3 worm cellular contexts compared by ENCODE assay signal in the genomic region with DNA sequence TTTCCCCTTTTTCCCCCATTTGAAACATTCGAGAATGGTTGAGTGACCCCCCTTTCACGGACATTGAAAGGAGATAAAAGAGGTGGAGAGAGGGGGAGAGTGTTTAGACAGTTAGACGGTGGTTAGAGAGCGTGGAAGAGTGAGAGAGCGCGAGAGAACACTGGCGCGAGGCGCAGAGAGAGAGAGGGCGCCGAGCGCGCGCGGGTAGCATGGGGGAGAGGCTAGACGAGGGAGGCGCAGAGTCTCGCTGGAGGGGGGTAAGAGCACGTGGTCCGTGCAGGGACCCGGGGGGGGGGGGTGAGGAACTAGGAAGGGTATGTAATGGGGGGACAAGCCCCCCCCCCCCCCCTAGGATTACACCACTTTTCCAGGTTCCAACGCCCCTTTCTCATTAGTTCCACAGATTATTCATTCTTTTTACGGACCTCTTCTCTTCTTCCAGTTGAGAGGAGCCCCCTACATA.
TF ChIP-seq lines count a peak whose summit lies in the region.

No protein-coding gene starts in this region.

TF ChIP-seq in whole organism, L1 larva, 84 proteins besides CTCF, POLR2A, EP300 and RAD21 (continued from another document and continues in another):
- TF ChIP-seq zag-1 (tag; optimal IDR thresholded peaks at IDR 0.05; lab: Kevin White, UChicago), result peak; percentile 28
- TF ChIP-seq hlh-4 (tag; optimal IDR thresholded peaks at IDR 0.05; lab: Kevin White, UChicago), result no peak
- peak; percentile 93 for TF ChIP-seq blmp-1 (tag; optimal IDR thresholded peaks at IDR 0.05; lab: Kevin White, UChicago)
- peak; percentile 73 to 95 for TF ChIP-seq ztf-11 (tag; optimal IDR thresholded peaks at IDR 0.05; lab: Kevin White, UChicago)
- peak; percentile 54 for TF ChIP-seq vab-15 (tag; optimal IDR thresholded peaks at IDR 0.05; lab: Kevin White, UChicago)
- TF ChIP-seq fkh-8 (tag; optimal IDR thresholded peaks at IDR 0.05; lab: Kevin White, UChicago), result peak; percentile 97
- peak; percentile 94 for TF ChIP-seq snu-23 (GFP tag; optimal IDR thresholded peaks at IDR 0.05; lab: Kevin White, UChicago)
- peak in 3 of 6 experiments; percentile 73 to 95 (median 93) for TF ChIP-seq elt-3 (tag; optimal IDR thresholded peaks at IDR 0.05; lab: Kevin White, UChicago)
- TF ChIP-seq elt-2 (tag; optimal IDR thresholded peaks at IDR 0.05; lab: Kevin White, UChicago), result peak; percentile 93
- TF ChIP-seq nhr-12 (tag; optimal IDR thresholded peaks at IDR 0.05; lab: Kevin White, UChicago), result peak; percentile 46
- TF ChIP-seq ceh-63 (GFP tag; optimal IDR thresholded peaks at IDR 0.05; lab: Kevin White, UChicago), result peak; percentile 45
- no peak for TF ChIP-seq Y116A8C.19 (tag; optimal IDR thresholded peaks at IDR 0.05; lab: Kevin White, UChicago; ENCODE audit: borderline replicate concordance)
- TF ChIP-seq F16B12.6 (tag; optimal IDR thresholded peaks at IDR 0.05; lab: Kevin White, UChicago), result peak; percentile 38
- TF ChIP-seq nhr-90 (tag; optimal IDR thresholded peaks at IDR 0.05; lab: Kevin White, UChicago; ENCODE audit: poor library complexity), result peak; percentile 96
- TF ChIP-seq mep-1 (tag; optimal IDR thresholded peaks at IDR 0.05; lab: Kevin White, UChicago), result peak; percentile 92
- peak; percentile 96 for TF ChIP-seq ceh-88 (GFP tag; IDR thresholded peaks at IDR 0.05; lab: Robert Waterston, UW)
- peak; percentile 100 for TF ChIP-seq ceh-8 (GFP tag; optimal IDR thresholded peaks at IDR 0.05; lab: Kevin White, UChicago)
- TF ChIP-seq lir-3 (tag; optimal IDR thresholded peaks at IDR 0.05; lab: Kevin White, UChicago; ENCODE audit: poor library complexity), result peak; percentile 79
- TF ChIP-seq pqm-1 (tag; optimal IDR thresholded peaks at IDR 0.05; lab: Kevin White, UChicago), result no peak
- peak; percentile 100 for TF ChIP-seq grh-1 (GFP tag; IDR thresholded peaks at IDR 0.05; lab: Robert Waterston, UW)
- peak; percentile 99 for TF ChIP-seq mab-9 (GFP tag; IDR thresholded peaks at IDR 0.05; lab: Robert Waterston, UW)
- TF ChIP-seq nhr-11 (tag; optimal IDR thresholded peaks at IDR 0.05; lab: Kevin White, UChicago), result peak; percentile 90
- peak; percentile 87 for TF ChIP-seq unc-62 (GFP tag; optimal IDR thresholded peaks at IDR 0.05; lab: Kevin White, UChicago)
- peak; percentile 42 for TF ChIP-seq fkh-4 (tag; optimal IDR thresholded peaks at IDR 0.05; lab: Kevin White, UChicago; ENCODE audit: borderline replicate concordance)
- no peak for TF ChIP-seq unc-30 (tag; optimal IDR thresholded peaks at IDR 0.05; lab: Kevin White, UChicago)
- TF ChIP-seq lin-35 (GFP tag; optimal IDR thresholded peaks at IDR 0.05; lab: Kevin White, UChicago), result peak; percentile 69 to 91
- TF ChIP-seq sox-4 (tag; optimal IDR thresholded peaks at IDR 0.05; lab: Kevin White, UChicago), result peak; percentile 80
- peak; percentile 75 to 96 (median 94) for TF ChIP-seq ceh-82 (tag; optimal IDR thresholded peaks at IDR 0.05; lab: Kevin White, UChicago)
- no peak for TF ChIP-seq nhr-28 (tag; optimal IDR thresholded peaks at IDR 0.05; lab: Kevin White, UChicago)
- peak; percentile 93 for TF ChIP-seq irx-1 (tag; optimal IDR thresholded peaks at IDR 0.05; lab: Kevin White, UChicago)
- TF ChIP-seq nhr-237 (tag; optimal IDR thresholded peaks at IDR 0.05; lab: Kevin White, UChicago), result peak; percentile 89
- TF ChIP-seq unc-86 (tag; optimal IDR thresholded peaks at IDR 0.05; lab: Kevin White, UChicago), result peak; percentile 98
- no peak for TF ChIP-seq alr-1 (tag; optimal IDR thresholded peaks at IDR 0.05; lab: Kevin White, UChicago; ENCODE audit: borderline replicate concordance)
- peak; percentile 90 for TF ChIP-seq fos-1 (tag; optimal IDR thresholded peaks at IDR 0.05; lab: Kevin White, UChicago)
- TF ChIP-seq lin-39 (tag; optimal IDR thresholded peaks at IDR 0.05; lab: Kevin White, UChicago), result peak; percentile 89
- TF ChIP-seq nhr-20 (tag; optimal IDR thresholded peaks at IDR 0.05; lab: Kevin White, UChicago), result peak; percentile 94
- TF ChIP-seq rnt-1 (tag; optimal IDR thresholded peaks at IDR 0.05; lab: Kevin White, UChicago), result peak; percentile 93
- TF ChIP-seq pax-3 (tag; optimal IDR thresholded peaks at IDR 0.05; lab: Kevin White, UChicago), result peak; percentile 95
- peak; percentile 91 to 92 for TF ChIP-seq lsy-2 (tag; optimal IDR thresholded peaks at IDR 0.05; lab: Kevin White, UChicago)
- TF ChIP-seq hlh-17 (GFP tag; optimal IDR thresholded peaks at IDR 0.05; lab: Kevin White, UChicago; ENCODE audit: borderline replicate concordance), result peak; percentile 81

TF ChIP-seq in whole organism, L3 larva, 47 proteins besides CTCF, POLR2A, EP300 and RAD21 (continued from another document):
- peak in 1 of 2 experiments; percentile 83 for TF ChIP-seq eor-1 (tag; optimal IDR thresholded peaks at IDR 0.05; lab: Kevin White, UChicago)
- TF ChIP-seq jun-1 (tag; optimal IDR thresholded peaks at IDR 0.05; lab: Kevin White, UChicago), result peak; percentile 98
- TF ChIP-seq ztf-4 (tag; optimal IDR thresholded peaks at IDR 0.05; lab: Kevin White, UChicago), result no peak
- no peak for TF ChIP-seq nhr-67 (tag; optimal IDR thresholded peaks at IDR 0.05; lab: Kevin White, UChicago)
- peak in 2 of 3 experiments; percentile 1 to 37 for TF ChIP-seq elt-3 (tag; optimal IDR thresholded peaks at IDR 0.05; lab: Kevin White, UChicago)
- no peak for TF ChIP-seq ceh-9 (tag; optimal IDR thresholded peaks at IDR 0.05; lab: Kevin White, UChicago)
- TF ChIP-seq skn-1 (tag; optimal IDR thresholded peaks at IDR 0.05; lab: Kevin White, UChicago), result peak; percentile 59
- TF ChIP-seq nfya-1 (tag; optimal IDR thresholded peaks at IDR 0.05; lab: Kevin White, UChicago; ENCODE audit: insufficient read depth), result peak; percentile 95
- TF ChIP-seq nhr-25 (tag; optimal IDR thresholded peaks at IDR 0.05; lab: Kevin White, UChicago), result peak; percentile 97
- TF ChIP-seq ceh-28 (tag; optimal IDR thresholded peaks at IDR 0.05; lab: Kevin White, UChicago), result peak; percentile 90
- TF ChIP-seq egl-5 (tag; optimal IDR thresholded peaks at IDR 0.05; lab: Kevin White, UChicago), result peak; percentile 74
- TF ChIP-seq nhr-23 (tag; optimal IDR thresholded peaks at IDR 0.05; lab: Kevin White, UChicago), result peak; percentile 97
- TF ChIP-seq nhr-76 (tag; optimal IDR thresholded peaks at IDR 0.05; lab: Kevin White, UChicago), result no peak
- TF ChIP-seq daf-12 (tag; optimal IDR thresholded peaks at IDR 0.05; lab: Kevin White, UChicago), result peak; percentile 60
- TF ChIP-seq lin-15B (tag; optimal IDR thresholded peaks at IDR 0.05; lab: Kevin White, UChicago), result peak; percentile 63
- no peak for TF ChIP-seq nhr-237 (tag; optimal IDR thresholded peaks at IDR 0.05; lab: Kevin White, UChicago)
- TF ChIP-seq ceh-16 (tag; optimal IDR thresholded peaks at IDR 0.05; lab: Kevin White, UChicago), result no peak
- peak; percentile 81 for TF ChIP-seq nhr-11 (tag; optimal IDR thresholded peaks at IDR 0.05; lab: Kevin White, UChicago)
- TF ChIP-seq pha-4 (tag; optimal IDR thresholded peaks at IDR 0.05; lab: Kevin White, UChicago), result peak; percentile 97
- peak; percentile 98 for TF ChIP-seq mdl-1 (tag; optimal IDR thresholded peaks at IDR 0.05; lab: Kevin White, UChicago)
- TF ChIP-seq elt-2 (tag; optimal IDR thresholded peaks at IDR 0.05; lab: Kevin White, UChicago), result peak; percentile 87
- no peak for TF ChIP-seq nhr-77 (tag; optimal IDR thresholded peaks at IDR 0.05; lab: Kevin White, UChicago)
- peak; percentile 7 for TF ChIP-seq sea-2 (GFP tag; optimal IDR thresholded peaks at IDR 0.05; lab: Kevin White, UChicago)
- peak; percentile 95 for TF ChIP-seq lsy-12 (tag; optimal IDR thresholded peaks at IDR 0.05; lab: Kevin White, UChicago)
- no peak for TF ChIP-seq nhr-12 (tag; optimal IDR thresholded peaks at IDR 0.05; lab: Kevin White, UChicago)
- no peak for TF ChIP-seq ztf-11 (tag; optimal IDR thresholded peaks at IDR 0.05; lab: Kevin White, UChicago)

TF ChIP-seq in whole organism, young adult, 124 proteins besides CTCF, POLR2A, EP300 and RAD21 (continued from another document and continues in another):
- peak; percentile 88 for TF ChIP-seq ztf-3 (GFP tag; optimal IDR thresholded peaks at IDR 0.05; lab: Kevin White, UChicago)
- peak; percentile 99 for TF ChIP-seq hmg-1.2 (GFP tag; IDR thresholded peaks at IDR 0.05; lab: Robert Waterston, UW)
- TF ChIP-seq ZK185.1 (tag; optimal IDR thresholded peaks at IDR 0.05; lab: Kevin White, UChicago; ENCODE audit: poor library complexity, severe bottlenecking), result peak; percentile 68
- TF ChIP-seq snpc-4 (GFP tag; optimal IDR thresholded peaks at IDR 0.05; lab: Kevin White, UChicago), result no peak
- peak in 2 of 4 experiments; percentile 22 to 54 for TF ChIP-seq snpc-4 (tag; optimal IDR thresholded peaks at IDR 0.05; lab: Kevin White, UChicago)
- TF ChIP-seq nhr-80 (tag; optimal IDR thresholded peaks at IDR 0.05; lab: Kevin White, UChicago), result peak; percentile 23
- no peak for TF ChIP-seq nhr-179 (tag; optimal IDR thresholded peaks at IDR 0.05; lab: Kevin White, UChicago)
- TF ChIP-seq lsy-27 (tag; optimal IDR thresholded peaks at IDR 0.05; lab: Kevin White, UChicago; ENCODE audit: borderline replicate concordance, insufficient read depth), result no peak
- TF ChIP-seq repo-1 (tag; optimal IDR thresholded peaks at IDR 0.05; lab: Kevin White, UChicago), result peak; percentile 91
- TF ChIP-seq mxl-1 (tag; optimal IDR thresholded peaks at IDR 0.05; lab: Kevin White, UChicago), result no peak
- TF ChIP-seq madf-10 (tag; optimal IDR thresholded peaks at IDR 0.05; lab: Kevin White, UChicago), result peak; percentile 18
- TF ChIP-seq fkh-3 (tag; optimal IDR thresholded peaks at IDR 0.05; lab: Kevin White, UChicago), result no peak
- peak; percentile 96 for TF ChIP-seq ceh-27 (GFP tag; optimal IDR thresholded peaks at IDR 0.05; lab: Kevin White, UChicago)
- TF ChIP-seq lin-54 (GFP tag; optimal IDR thresholded peaks at IDR 0.05; lab: Kevin White, UChicago), result peak; percentile 70
- peak; percentile 35 for TF ChIP-seq ceh-79 (tag; optimal IDR thresholded peaks at IDR 0.05; lab: Kevin White, UChicago)
- TF ChIP-seq ama-1 (optimal IDR thresholded peaks at IDR 0.05; lab: Kevin White, UChicago), result no peak
- TF ChIP-seq ama-1 (GFP tag; optimal IDR thresholded peaks at IDR 0.05; lab: Kevin White, UChicago), result no peak
- TF ChIP-seq xnd-1 (tag; optimal IDR thresholded peaks at IDR 0.05; lab: Kevin White, UChicago), result no peak
- TF ChIP-seq sdz-38 (tag; optimal IDR thresholded peaks at IDR 0.05; lab: Kevin White, UChicago), result no peak
- TF ChIP-seq K11D2.4 (GFP tag; IDR thresholded peaks at IDR 0.05; lab: Robert Waterston, UW), result peak; percentile 97
- TF ChIP-seq Y56A3A.18 (GFP tag; IDR thresholded peaks at IDR 0.05; lab: Robert Waterston, UW), result peak; percentile 44; the same call in 1 of the 2 replicates
- TF ChIP-seq ztf-6 (GFP tag; IDR thresholded peaks at IDR 0.05; lab: Robert Waterston, UW), result peak; percentile 58; the same call in 1 of the 2 replicates
- no peak for TF ChIP-seq unc-130 (GFP tag; optimal IDR thresholded peaks at IDR 0.05; lab: Kevin White, UChicago)
- peak; percentile 99 for TF ChIP-seq chd-7 (tag; optimal IDR thresholded peaks at IDR 0.05; lab: Kevin White, UChicago)
- 0 out of 2 replicates have a peak, but pooled peaks have one; percentile 87 for TF ChIP-seq nhr-120 (GFP tag; IDR thresholded peaks at IDR 0.05; lab: Robert Waterston, UW)
- peak; percentile 47; the same call in 1 of the 2 replicates for TF ChIP-seq madf-6 (GFP tag; IDR thresholded peaks at IDR 0.05; lab: Robert Waterston, UW)
- peak; percentile 79; the same call in 1 of the 2 replicates for TF ChIP-seq sea-2 (GFP tag; IDR thresholded peaks at IDR 0.05; lab: Robert Waterston, UW)
- peak; percentile 98 for TF ChIP-seq atf-7 (tag; optimal IDR thresholded peaks at IDR 0.05; lab: Kevin White, UChicago)
- TF ChIP-seq attf-5 (GFP tag; optimal IDR thresholded peaks at IDR 0.05; lab: Kevin White, UChicago), result peak; percentile 74
- peak; percentile 17; the same call in 1 of the 2 replicates for TF ChIP-seq C17E4.6 (GFP tag; IDR thresholded peaks at IDR 0.05; lab: Robert Waterston, UW)
- TF ChIP-seq ztf-28 (GFP tag; IDR thresholded peaks at IDR 0.05; lab: Robert Waterston, UW), result no peak
- TF ChIP-seq lag-1 (GFP tag; IDR thresholded peaks at IDR 0.05; lab: Robert Waterston, UW), result peak; percentile 87
- TF ChIP-seq D2030.7 (GFP tag; IDR thresholded peaks at IDR 0.05; lab: Robert Waterston, UW), result no peak
- peak; percentile 46 for TF ChIP-seq F22D6.2 (tag; optimal IDR thresholded peaks at IDR 0.05; lab: Kevin White, UChicago)
- TF ChIP-seq F10E7.11 (tag; optimal IDR thresholded peaks at IDR 0.05; lab: Kevin White, UChicago), result peak; percentile 62
- peak; percentile 86 for TF ChIP-seq ceh-100 (GFP tag; IDR thresholded peaks at IDR 0.05; lab: Robert Waterston, UW)
- no peak for TF ChIP-seq rpc-1 (optimal IDR thresholded peaks at IDR 0.05; lab: Kevin White, UChicago)
- no peak for TF ChIP-seq rpc-1 (tag; optimal IDR thresholded peaks at IDR 0.05; lab: Kevin White, UChicago)
- TF ChIP-seq F52B5.7 (tag; optimal IDR thresholded peaks at IDR 0.05; lab: Kevin White, UChicago), result peak; percentile 81
- no peak for TF ChIP-seq T07F8.4 (tag; optimal IDR thresholded peaks at IDR 0.05; lab: Kevin White, UChicago)
- no peak for TF ChIP-seq T26A5.8 (tag; optimal IDR thresholded peaks at IDR 0.05; lab: Kevin White, UChicago)
- no peak for TF ChIP-seq mes-4 (tag; optimal IDR thresholded peaks at IDR 0.05; lab: Kevin White, UChicago)
- no peak for TF ChIP-seq ceh-40 (GFP tag; IDR thresholded peaks at IDR 0.05; lab: Robert Waterston, UW)
- peak; percentile 93 for TF ChIP-seq K12H6.12 (tag; optimal IDR thresholded peaks at IDR 0.05; lab: Kevin White, UChicago)
- TF ChIP-seq lin-26 (GFP tag; IDR thresholded peaks at IDR 0.05; lab: Robert Waterston, UW), result peak; percentile 75
- peak; percentile 97 for TF ChIP-seq B0336.3 (GFP tag; IDR thresholded peaks at IDR 0.05; lab: Robert Waterston, UW)
- peak; percentile 91 for TF ChIP-seq dox-1 (GFP tag; IDR thresholded peaks at IDR 0.05; lab: Robert Waterston, UW)
- TF ChIP-seq hlh-26 (GFP tag; conservative IDR thresholded peaks at IDR 0.05; lab: Robert Waterston, UW), result no peak
- peak; percentile 95 for TF ChIP-seq C06A6.2 (GFP tag; conservative IDR thresholded peaks at IDR 0.05; lab: Robert Waterston, UW)
- no peak for TF ChIP-seq hrde-1 (tag; optimal IDR thresholded peaks at IDR 0.05; lab: Kevin White, UChicago; ENCODE audit: borderline replicate concordance)
- TF ChIP-seq ztf-26 (tag; optimal IDR thresholded peaks at IDR 0.05; lab: Kevin White, UChicago), result peak; percentile 97
- TF ChIP-seq sptf-2 (GFP tag; optimal IDR thresholded peaks at IDR 0.05; lab: Kevin White, UChicago), result peak; percentile 4
- TF ChIP-seq madf-3 (GFP tag; IDR thresholded peaks at IDR 0.05; lab: Robert Waterston, UW), result peak; percentile 83; the same call in 1 of the 2 replicates
- TF ChIP-seq rec-8 (tag; optimal IDR thresholded peaks at IDR 0.05; lab: Kevin White, UChicago), result no peak
- TF ChIP-seq lin-35 (GFP tag; optimal IDR thresholded peaks at IDR 0.05; lab: Kevin White, UChicago), result peak in 1 of 3 experiments; percentile 83
- 0 out of 2 replicates have a peak, but pooled peaks have one; percentile 16 for TF ChIP-seq aptf-3 (GFP tag; IDR thresholded peaks at IDR 0.05; lab: Robert Waterston, UW)
- TF ChIP-seq lin-40 (tag; optimal IDR thresholded peaks at IDR 0.05; lab: Kevin White, UChicago), result peak; percentile 92
- peak; percentile 97 for TF ChIP-seq pbrm-1 (GFP tag; IDR thresholded peaks at IDR 0.05; lab: Robert Waterston, UW)
- no peak for TF ChIP-seq snpc-1.1 (tag; optimal IDR thresholded peaks at IDR 0.05; lab: Kevin White, UChicago; ENCODE audit: insufficient read depth)
- TF ChIP-seq ceh-91 (GFP tag; IDR thresholded peaks at IDR 0.05; lab: Robert Waterston, UW), result no peak
- TF ChIP-seq zfh-2 (GFP tag; conservative IDR thresholded peaks at IDR 0.05; lab: Robert Waterston, UW), result peak; percentile 100
- no peak for TF ChIP-seq tbx-9 (tag; optimal IDR thresholded peaks at IDR 0.05; lab: Kevin White, UChicago; ENCODE audit: borderline replicate concordance)
- peak; percentile 85 for TF ChIP-seq gei-17 (GFP tag; optimal IDR thresholded peaks at IDR 0.05; lab: Kevin White, UChicago)
- TF ChIP-seq attf-6 (GFP tag; IDR thresholded peaks at IDR 0.05; lab: Robert Waterston, UW), result peak; percentile 49; the same call in 1 of the 2 replicates
- TF ChIP-seq Y53F4B.3 (GFP tag; IDR thresholded peaks at IDR 0.05; lab: Robert Waterston, UW), result no peak
